Comparison of ENCODE assay signal across 1 fruit fly cellular context in genomic region chr2L:1907098-1907497, dm6.
TF ChIP-seq lines count a peak whose summit lies in the region.

No protein-coding gene starts in this region.

TF ChIP-seq in whole organism, embryonic, 481 proteins besides CTCF, POLR2A, EP300 and RAD21 (continued from another document):
- TF ChIP-seq CG4730 (GFP tag; IDR thresholded peaks at IDR 0.05; lab: Robert Waterston, UW) (no peak), D19A (tag; optimal IDR thresholded peaks at IDR 0.05; lab: Kevin White, UChicago) (peak; percentile 7), hkb (optimal IDR thresholded peaks at IDR 0.05; lab: Kevin White, UChicago) (no peak), hkb (GFP tag; IDR thresholded peaks at IDR 0.05; lab: Robert Waterston, UW) (no peak), pan (optimal IDR thresholded peaks at IDR 0.05; lab: Kevin White, UChicago) (no peak), pan (GFP tag; optimal IDR thresholded peaks at IDR 0.05 in 1 of 2, IDR thresholded peaks at IDR 0.05 in 1 of 2) (peak in 1 of 2 experiments; percentile 9), btn (GFP tag; optimal IDR thresholded peaks at IDR 0.05; lab: Kevin White, UChicago) (no peak), stwl (tag; optimal IDR thresholded peaks at IDR 0.05; lab: Kevin White, UChicago) (no peak), CG6791 (GFP tag; IDR thresholded peaks at IDR 0.05; lab: Robert Waterston, UW; ENCODE audit: partially characterized antibody) (no peak), CG2678 (tag; optimal IDR thresholded peaks at IDR 0.05; lab: Kevin White, UChicago) (peak; percentile 5), CG9876 (GFP tag; optimal IDR thresholded peaks at IDR 0.05; lab: Kevin White, UChicago) (no peak), maf-S (GFP tag; optimal IDR thresholded peaks at IDR 0.05; lab: Kevin White, UChicago) (no peak), E2f1 (GFP tag; IDR thresholded peaks at IDR 0.05; lab: Robert Waterston, UW) (peak; percentile 19; the same call in 1 of the 2 replicates), ranshi (GFP tag; IDR thresholded peaks at IDR 0.05; lab: Robert Waterston, UW) (no peak), CG10959 (GFP tag; IDR thresholded peaks at IDR 0.05; lab: Robert Waterston, UW) (no peak), row (GFP tag; IDR thresholded peaks at IDR 0.05; lab: Robert Waterston, UW) (0 out of 3 replicates have a peak, but pooled peaks have one; percentile 27), CG2120 (GFP tag; optimal IDR thresholded peaks at IDR 0.05; lab: Kevin White, UChicago) (peak; percentile 13), CG9932 (GFP tag; IDR thresholded peaks at IDR 0.05; lab: Robert Waterston, UW) (0 out of 2 replicates have a peak, but pooled peaks have one; percentile 43), gce (GFP tag; IDR thresholded peaks at IDR 0.05; lab: Robert Waterston, UW) (no peak), otp (GFP tag; IDR thresholded peaks at IDR 0.05; lab: Robert Waterston, UW) (no peak), CG14441 (GFP tag; IDR thresholded peaks at IDR 0.05; lab: Robert Waterston, UW) (no peak), CG3407 (GFP tag; optimal IDR thresholded peaks at IDR 0.05; lab: Kevin White, UChicago) (no peak), Med (GFP tag; lab: Kevin White, UChicago) (peak; percentile 53), CG7372 (GFP tag; IDR thresholded peaks at IDR 0.05; lab: Robert Waterston, UW) (no peak)
